Worm (Caenorhabditis elegans) whole organism, early embryonic: ENCODE data around the gene imph-1.

Experiments used
- B0310.2 ChIP-seq: sonication (generic microtip); optimal IDR thresholded peaks from 2 replicates; lab custom pipeline; 2016; ENCODE audit warnings: mild to moderate bottlenecking, missing genetic modification characterization, missing compliant biosample characterization
- F13C5.2 ChIP-seq: sonication (generic microtip); optimal IDR thresholded peaks from 2 replicates; lab custom pipeline; 2017; ENCODE audit warnings: mild to moderate bottlenecking, missing genetic modification characterization, inconsistent platforms, missing compliant biosample characterization
- aly-1 ChIP-seq: sonication (generic microtip); optimal IDR thresholded peaks from 2 replicates; lab custom pipeline; 2016; ENCODE audit warnings: missing genetic modification characterization, missing compliant biosample characterization
- ama-1 ChIP-seq: fragments of 150-350 bp; optimal IDR thresholded peaks from 2 replicates; lab custom pipeline; 2014
- ceh-13 ChIP-seq: fragments of 200-800 bp; sonication (Bioruptor generic); optimal IDR thresholded peaks from 2 replicates; lab custom pipeline; 2018; ENCODE audit warnings: mild to moderate bottlenecking, missing genetic modification characterization, missing compliant biosample characterization
- ceh-36 ChIP-seq: sonication (generic microtip); optimal IDR thresholded peaks from 2 replicates; lab custom pipeline; 2016; ENCODE audit warnings: missing genetic modification characterization, inconsistent platforms, missing compliant biosample characterization
- ets-7 ChIP-seq: sonication (generic microtip); optimal IDR thresholded peaks from 2 replicates; lab custom pipeline; 2016; ENCODE audit warnings: missing genotype, missing genetic modification characterization, missing compliant biosample characterization
- flt-1 ChIP-seq: fragments of 200-800 bp; sonication (Bioruptor generic); IDR thresholded peaks from 2 replicates; pipeline ENCODE4 v1.3.6; 2022; ENCODE audit warnings: missing genetic modification characterization, missing compliant biosample characterization
- hmbx-1 ChIP-seq: sonication (generic microtip); optimal IDR thresholded peaks from 2 replicates; lab custom pipeline; 2016; ENCODE audit warnings: mild to moderate bottlenecking, missing genetic modification characterization, missing compliant biosample characterization
- hmg-4 ChIP-seq: fragments of 200-800 bp; sonication (Bioruptor generic); optimal IDR thresholded peaks from 2 replicates; lab custom pipeline; 2018; ENCODE audit warnings: mild to moderate bottlenecking, missing genetic modification characterization, missing compliant biosample characterization
- hnd-1 ChIP-seq: sonication (generic microtip); optimal IDR thresholded peaks from 2 replicates; lab custom pipeline; 2016; ENCODE audit warnings: missing genetic modification characterization, missing compliant biosample characterization
- pes-1 ChIP-seq: fragments of 200-800 bp; sonication (Bioruptor generic); IDR thresholded peaks from 2 replicates; pipeline ENCODE4 v1.3.6; 2022; ENCODE audit warnings: missing genetic modification reagents, missing genetic modification characterization, missing compliant biosample characterization
- scrt-1 ChIP-seq: fragments of 200-800 bp; sonication (Bioruptor generic); IDR thresholded peaks from 2 replicates; pipeline ENCODE4 v1.3.6; 2022; ENCODE audit warnings: missing genetic modification characterization, missing compliant biosample characterization
- sea-1 ChIP-seq: fragments of 200-800 bp; sonication (Bioruptor generic); conservative IDR thresholded peaks from 2 replicates; pipeline ENCODE4 v1.3.6; 2022; ENCODE audit warnings: missing genetic modification characterization, missing compliant biosample characterization
- tbx-11 ChIP-seq: fragments of 200-800 bp; sonication (Bioruptor generic); IDR thresholded peaks from 2 replicates; pipeline ENCODE4 v1.3.6; 2022; ENCODE audit warnings: missing genetic modification characterization, missing compliant biosample characterization
- tbx-37 ChIP-seq: fragments of 200-800 bp; sonication (Bioruptor generic); conservative IDR thresholded peaks from 2 replicates; pipeline ENCODE4 v1.3.6; 2022; ENCODE audit warnings: missing genetic modification reagents, missing genetic modification characterization, missing compliant biosample characterization
- tra-4 ChIP-seq: sonication (generic microtip); optimal IDR thresholded peaks from 2 replicates; lab custom pipeline; 2017; ENCODE audit warnings: missing genetic modification characterization, missing compliant biosample characterization

The imph-1 gene

ce11 chrIII:4578385-4578903 lies 25.0 kb downstream of the imph-1 start, which contains the start of the genes sel-5 and wdr-48:
Gene sel-5 (minus strand): TSS chrIII:4578437.
Gene wdr-48 (plus strand): TSS chrIII:4578853.
- TF ChIP-seq hmbx-1 (tag; lab: Kevin White, UChicago): no peak
- TF ChIP-seq flt-1 (GFP tag; lab: Robert Waterston, UW): 0 out of 2 replicates have a peak, but pooled peaks have one; percentile 16

ce11 chrIII:4581495-4581894 lies 28.1 kb downstream of the imph-1 start, which contains the start of gene F35G12.12:
Gene F35G12.12 (plus strand): TSS chrIII:4581795.
- TF ChIP-seq pes-1 (GFP tag; lab: Robert Waterston, UW): no peak
- TF ChIP-seq ceh-36 (tag; lab: Kevin White, UChicago): no peak

- no peak for TF ChIP-seq tra-4 (tag; lab: Kevin White, UChicago)
- TF ChIP-seq aly-1: no peak
- TF ChIP-seq flt-1 (GFP tag; lab: Robert Waterston, UW): no peak
- TF ChIP-seq sea-1: no peak
- no peak for TF ChIP-seq tbx-37 (GFP tag; lab: Robert Waterston, UW)
- TF ChIP-seq ets-7 (tag; lab: Kevin White, UChicago): no peak
- TF ChIP-seq ama-1 (lab: Kevin White, UChicago): no peak
- no peak for TF ChIP-seq tbx-11 (GFP tag; lab: Robert Waterston, UW)
- no peak for TF ChIP-seq hnd-1
- no peak for TF ChIP-seq F13C5.2 (tag; lab: Kevin White, UChicago)
- no peak for TF ChIP-seq B0310.2
- TF ChIP-seq ceh-13 (GFP tag; lab: Kevin White, UChicago): no peak
- TF ChIP-seq pes-1 (GFP tag; lab: Robert Waterston, UW): no peak
- no peak for TF ChIP-seq hmg-4
Measured at ce11 chrIII:4584068-4584566, 30.7 kb downstream of the imph-1 start, which contains the start of gene F35G12.5. Gene F35G12.5 (plus strand): TSS chrIII:4584118.

ce11 chrIII:4587177-4587576 lies 33.8 kb downstream of the imph-1 start, which contains the start of the genes F35G12.7 and smc-4:
Gene F35G12.7 (minus strand): TSS chrIII:4587330.
Gene smc-4 (plus strand): TSS chrIII:4587501.
- TF ChIP-seq hmg-4: peak; percentile 26
- no peak for TF ChIP-seq pes-1 (GFP tag; lab: Robert Waterston, UW)
- TF ChIP-seq F13C5.2 (tag; lab: Kevin White, UChicago): peak; percentile 40
- no peak for TF ChIP-seq ama-1 (lab: Kevin White, UChicago)
- TF ChIP-seq aly-1: no peak
- peak; percentile 43; the same call in 1 of the 2 replicates for TF ChIP-seq flt-1 (GFP tag; lab: Robert Waterston, UW)
- no peak for TF ChIP-seq sea-1
- TF ChIP-seq ceh-13 (GFP tag; lab: Kevin White, UChicago): no peak
- TF ChIP-seq tbx-37 (GFP tag; lab: Robert Waterston, UW): no peak
- 0 out of 2 replicates have a peak, but pooled peaks have one; percentile 60 for TF ChIP-seq scrt-1 (GFP tag; lab: Robert Waterston, UW)
- no peak for TF ChIP-seq hmbx-1 (tag; lab: Kevin White, UChicago)
- no peak for TF ChIP-seq ets-7 (tag; lab: Kevin White, UChicago)
- TF ChIP-seq ceh-36 (tag; lab: Kevin White, UChicago): no peak
- no peak for TF ChIP-seq B0310.2
- TF ChIP-seq hnd-1: no peak
- no peak for TF ChIP-seq tra-4 (tag; lab: Kevin White, UChicago)
- TF ChIP-seq tbx-11 (GFP tag; lab: Robert Waterston, UW): no peak

ce11 chrIII:4593098-4593697 lies 39.8 kb downstream of the imph-1 start, which contains the start of gene erh-2:
Gene erh-2 (plus strand): TSS chrIII:4593231.
- TF ChIP-seq hmbx-1 (tag; lab: Kevin White, UChicago) (no peak), flt-1 (GFP tag; lab: Robert Waterston, UW) (no peak), hnd-1 (no peak), ets-7 (tag; lab: Kevin White, UChicago) (no peak), tbx-37 (GFP tag; lab: Robert Waterston, UW) (no peak), ama-1 (lab: Kevin White, UChicago) (peak; percentile 67), tra-4 (tag; lab: Kevin White, UChicago) (no peak), ceh-13 (GFP tag; lab: Kevin White, UChicago) (no peak)

ce11 chrIII:4594324-4594723 lies 40.9 kb downstream of the imph-1 start, which contains the start of gene apc-11:
Gene apc-11 (minus strand): TSS chrIII:4594424.
- TF ChIP-seq tbx-37 (GFP tag; lab: Robert Waterston, UW): no peak
- no peak for TF ChIP-seq ceh-13 (GFP tag; lab: Kevin White, UChicago)
- TF ChIP-seq flt-1 (GFP tag; lab: Robert Waterston, UW): no peak
- no peak for TF ChIP-seq tbx-11 (GFP tag; lab: Robert Waterston, UW)
- TF ChIP-seq hmg-4: no peak
- TF ChIP-seq scrt-1 (GFP tag; lab: Robert Waterston, UW): no peak
- TF ChIP-seq F13C5.2 (tag; lab: Kevin White, UChicago): no peak
- no peak for TF ChIP-seq ceh-36 (tag; lab: Kevin White, UChicago)
- TF ChIP-seq sea-1: no peak
- no peak for TF ChIP-seq tra-4 (tag; lab: Kevin White, UChicago)
- no peak for TF ChIP-seq ets-7 (tag; lab: Kevin White, UChicago)
- no peak for TF ChIP-seq ama-1 (lab: Kevin White, UChicago)
- TF ChIP-seq pes-1 (GFP tag; lab: Robert Waterston, UW): no peak
- TF ChIP-seq hmbx-1 (tag; lab: Kevin White, UChicago): no peak
- TF ChIP-seq B0310.2: no peak
- no peak for TF ChIP-seq hnd-1
